Worm (Caenorhabditis elegans): ENCODE measurements around the gene vps-50.

ce11 chrIII:10861375-10861774 is 7.6 kb upstream of the vps-50 start:
- TF ChIP-seq lsy-2 (tag; optimal IDR thresholded peaks at IDR 0.05) (no peak), nhr-76 (tag; optimal IDR thresholded peaks at IDR 0.05) (no peak)

Measured in whole organism, mixed stage, embryonic.